Fruit fly (Drosophila melanogaster): ENCODE measurements around the gene Osi7.

DNA sequence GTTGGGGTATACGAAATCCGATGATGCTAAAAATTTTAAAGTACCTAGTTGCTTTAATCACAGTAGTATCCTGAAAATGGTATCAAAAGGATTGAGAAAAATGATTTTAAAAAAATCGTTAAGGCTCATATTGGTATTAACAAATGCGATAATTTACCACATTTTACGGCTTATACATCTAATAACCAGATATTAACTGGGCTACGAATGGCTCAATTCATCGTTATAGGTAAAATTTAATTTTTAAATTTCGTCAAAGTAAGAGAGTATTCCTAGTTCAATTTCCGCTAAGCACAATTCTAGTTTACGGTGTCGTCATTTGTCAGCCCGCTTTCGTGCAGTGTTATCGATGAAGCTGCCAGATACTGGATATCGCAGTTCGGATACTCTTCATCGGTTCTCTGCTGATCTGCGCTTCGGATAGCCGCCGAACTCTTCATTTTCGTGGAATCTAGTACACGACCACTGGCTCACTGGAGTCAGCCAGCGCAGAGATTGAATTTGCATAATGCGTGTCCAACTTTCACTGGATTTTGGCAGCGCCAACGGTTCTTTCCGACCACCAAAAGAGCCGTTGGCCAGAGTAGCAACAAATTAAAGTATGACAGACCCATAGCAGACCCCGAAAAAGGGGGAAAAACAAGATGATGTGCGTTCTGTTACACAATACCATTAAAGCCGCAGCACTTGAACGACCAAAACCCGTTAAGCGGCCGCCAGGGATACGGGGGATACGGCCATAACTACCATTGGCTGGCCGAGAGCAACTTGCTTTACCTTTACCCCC is 19.5 kb upstream of the Osi7 start:
- TF ChIP-seq fd96Ca (GFP tag; IDR thresholded peaks at IDR 0.05) (no peak), gl (tag; optimal IDR thresholded peaks at IDR 0.05) (no peak), CG4496 (GFP tag; IDR thresholded peaks at IDR 0.05) (no peak), CG8301 (tag; optimal IDR thresholded peaks at IDR 0.05) (peak; percentile 38), CG12605 (GFP tag; IDR thresholded peaks at IDR 0.05) (no peak), CG10348 (GFP tag; IDR thresholded peaks at IDR 0.05) (no peak), EcR (GFP tag; optimal IDR thresholded peaks at IDR 0.05) (no peak), CG8159 (tag; optimal IDR thresholded peaks at IDR 0.05) (no peak)

Measured in whole organism, pupa.